Fruit fly (Drosophila melanogaster): Measurements from ENCODE around the gene CG8004.

CG8004 gene

dm6 chr3L:19899308-19899927, 28.9 kb downstream of the CG8004 start (continued):
- TF ChIP-seq Deaf1 (tag; optimal IDR thresholded peaks at IDR 0.05) (peak; percentile 57), Dfd (GFP tag; optimal IDR thresholded peaks at IDR 0.05) (no peak), insv (GFP tag; optimal IDR thresholded peaks at IDR 0.05) (no peak), ham (GFP tag; IDR thresholded peaks at IDR 0.05) (no peak), mirr (GFP tag; optimal IDR thresholded peaks at IDR 0.05) (peak; percentile 14), oc (tag; optimal IDR thresholded peaks at IDR 0.05) (no peak), CG15514 (GFP tag; optimal IDR thresholded peaks at IDR 0.05) (no peak), nerfin-1 (tag; optimal IDR thresholded peaks at IDR 0.05) (no peak), CG10209 (GFP tag; optimal IDR thresholded peaks at IDR 0.05) (no peak), sna (GFP tag; IDR thresholded peaks at IDR 0.05; ENCODE audit: partially characterized antibody) (peak; percentile 33; the same call in 1 of the 2 replicates), Aef1 (GFP tag; IDR thresholded peaks at IDR 0.05) (no peak), eve (GFP tag; optimal IDR thresholded peaks at IDR 0.05) (no peak), Hand (GFP tag; optimal IDR thresholded peaks at IDR 0.05) (no peak), Lim3 (GFP tag; IDR thresholded peaks at IDR 0.05) (no peak), exex (tag; optimal IDR thresholded peaks at IDR 0.05) (no peak), TFAM (GFP tag; optimal IDR thresholded peaks at IDR 0.05) (no peak), Optix (GFP tag; IDR thresholded peaks at IDR 0.05) (no peak), inv (GFP tag; IDR thresholded peaks at IDR 0.05; ENCODE audit: partially characterized antibody) (no peak), E2f2 (GFP tag; IDR thresholded peaks at IDR 0.05) (0 out of 2 replicates have a peak, but pooled peaks have one; percentile 6), CG12299 (tag; optimal IDR thresholded peaks at IDR 0.05) (no peak), lmd (GFP tag; IDR thresholded peaks at IDR 0.05) (no peak), jing (GFP tag; optimal IDR thresholded peaks at IDR 0.05) (no peak), CG34376 (GFP tag; optimal IDR thresholded peaks at IDR 0.05) (no peak), CG12942 (GFP tag; optimal IDR thresholded peaks at IDR 0.05) (no peak), CG3726 (GFP tag; IDR thresholded peaks at IDR 0.05) (no peak), CG10462 (GFP tag; optimal IDR thresholded peaks at IDR 0.05) (no peak), p53 (GFP tag; optimal IDR thresholded peaks at IDR 0.05) (no peak), ind (GFP tag; optimal IDR thresholded peaks at IDR 0.05) (no peak), CG6272 (GFP tag; IDR thresholded peaks at IDR 0.05) (no peak), rib (GFP tag; IDR thresholded peaks at IDR 0.05) (no peak), MBD-R2 (GFP tag; IDR thresholded peaks at IDR 0.05) (no peak), org-1 (GFP tag; optimal IDR thresholded peaks at IDR 0.05) (no peak), wek (GFP tag; optimal IDR thresholded peaks at IDR 0.05) (peak; percentile 30), Nf-YB (GFP tag; optimal IDR thresholded peaks at IDR 0.05) (no peak), tup (GFP tag; optimal IDR thresholded peaks at IDR 0.05) (no peak), sens-2 (GFP tag; IDR thresholded peaks at IDR 0.05) (no peak), CG14710 (tag; optimal IDR thresholded peaks at IDR 0.05) (no peak), Drgx (GFP tag; IDR thresholded peaks at IDR 0.05) (no peak; the same call in 1 of the 2 replicates), CG10431 (GFP tag; optimal IDR thresholded peaks at IDR 0.05) (no peak), Opbp (GFP tag; IDR thresholded peaks at IDR 0.05; ENCODE audit: partially characterized antibody) (no peak), CG31224 (GFP tag; IDR thresholded peaks at IDR 0.05) (no peak), vnd (GFP tag; IDR thresholded peaks at IDR 0.05; ENCODE audit: partially characterized antibody) (no peak), br (optimal IDR thresholded peaks at IDR 0.05) (no peak), Trl (optimal IDR thresholded peaks at IDR 0.05) (no peak), Trl (GFP tag; optimal IDR thresholded peaks at IDR 0.05) (no peak), CG34422 (GFP tag; IDR thresholded peaks at IDR 0.05) (no peak), CG34224 (GFP tag; IDR thresholded peaks at IDR 0.05; ENCODE audit: partially characterized antibody) (no peak), CG11560 (tag; IDR thresholded peaks at IDR 0.05) (no peak), h (optimal IDR thresholded peaks at IDR 0.05) (no peak), CG33213 (GFP tag; optimal IDR thresholded peaks at IDR 0.05) (no peak), slou (GFP tag; optimal IDR thresholded peaks at IDR 0.05) (no peak), cwo (GFP tag; optimal IDR thresholded peaks at IDR 0.05) (no peak)
